Worm (Caenorhabditis elegans): ENCODE data around the gene W02H5.19.
"Not testable (repeated sequence)": the region's sequence is repeated elsewhere in the genome, so short reads cannot be mapped to it uniquely, and the experiment has no call there.

- not testable (repeated sequence) for TF ChIP-seq nhr-19 (GFP tag; conservative IDR thresholded peaks at IDR 0.05); nhr-76 (tag; optimal IDR thresholded peaks at IDR 0.05); pax-3 (tag; optimal IDR thresholded peaks at IDR 0.05); alr-1 (tag; optimal IDR thresholded peaks at IDR 0.05; ENCODE audit: borderline replicate concordance); mep-1 (tag; optimal IDR thresholded peaks at IDR 0.05); ceh-63 (GFP tag; optimal IDR thresholded peaks at IDR 0.05); ztf-4 (tag; optimal IDR thresholded peaks at IDR 0.05); mdl-1 (tag; optimal IDR thresholded peaks at IDR 0.05); nhr-77 (tag; optimal IDR thresholded peaks at IDR 0.05)
Observed at ce11 chrV:2625360-2625759, 13.3 kb upstream of the W02H5.19 start, which contains the start of gene sknr-1.
